Worm (Caenorhabditis elegans) whole organism, L1 larva: ENCODE results near the gene srw-31.

ENCODE experiments used
- C16A3.4 ChIP-seq: fragments of 150-350 bp; optimal IDR thresholded peaks from 2 replicates; lab custom pipeline; 2014; ENCODE audit warnings: missing biosample characterization, missing genetic modification characterization
- aha-1 ChIP-seq: fragments of 150-350 bp; optimal IDR thresholded peaks from 2 replicates; lab custom pipeline; 2014; ENCODE audit warnings: missing biosample characterization, missing genetic modification characterization
- lin-15B ChIP-seq: fragments of 150-350 bp; sonication (generic microtip); optimal IDR thresholded peaks from 3 replicates; lab custom pipeline; 2014; ENCODE audit warnings: missing biosample characterization, missing genetic modification characterization
- lin-39 ChIP-seq: fragments of 150-350 bp; optimal IDR thresholded peaks from 2 replicates; lab custom pipeline; 2014; ENCODE audit warnings: missing biosample characterization, missing genetic modification reagents, missing genetic modification characterization
- nhr-11 ChIP-seq: fragments of 150-350 bp; optimal IDR thresholded peaks from 2 replicates; lab custom pipeline; 2014; ENCODE audit warnings: missing biosample characterization, missing genetic modification characterization
- sptf-1 ChIP-seq: fragments of 150-350 bp; optimal IDR thresholded peaks from 2 replicates; lab custom pipeline; 2014; ENCODE audit warnings: missing biosample characterization, missing genetic modification characterization
- unc-62 ChIP-seq: fragments of 150-350 bp; optimal IDR thresholded peaks from 2 replicates; lab custom pipeline; 2014; ENCODE audit warnings: missing biosample characterization, missing genetic modification reagents, missing genetic modification characterization
- zag-1 ChIP-seq: fragments of 150-350 bp; optimal IDR thresholded peaks from 2 replicates; lab custom pipeline; 2014; ENCODE audit warnings: missing biosample characterization, missing genetic modification characterization

ce11 chrV:17486034-17486433, 20.4 kb upstream of the srw-31 start, which contains the start of gene scl-24:
- no peak for TF ChIP-seq lin-39 (tag; lab: Kevin White, UChicago)
- TF ChIP-seq aha-1 = no peak
- no peak for TF ChIP-seq lin-15B (tag; lab: Kevin White, UChicago)
- no peak for TF ChIP-seq unc-62 (GFP tag; lab: Kevin White, UChicago)
- TF ChIP-seq zag-1 (tag; lab: Kevin White, UChicago) = no peak
- TF ChIP-seq C16A3.4 (tag; lab: Kevin White, UChicago) = no peak
- TF ChIP-seq nhr-11 (tag; lab: Kevin White, UChicago) = no peak
- no peak for TF ChIP-seq sptf-1 (tag; lab: Kevin White, UChicago)
